Worm (Caenorhabditis elegans) whole organism, L1 larva: ENCODE measurements around the gene Y53F4B.1.

Source experiments
- ceh-8 ChIP-seq: fragments of 200-800 bp; sonication (Bioruptor generic); optimal IDR thresholded peaks from 2 replicates; lab custom pipeline; 2018; ENCODE audit warnings: mild to moderate bottlenecking, missing genetic modification characterization, moderate library complexity, missing compliant biosample characterization
- ces-1 ChIP-seq: fragments of 150-350 bp; optimal IDR thresholded peaks from 2 replicates; lab custom pipeline; 2014; ENCODE audit warnings: missing biosample characterization, missing genetic modification reagents, missing genetic modification characterization
- egl-27 ChIP-seq, 2 experiments: fragments of 150-350 bp in 1 of 2; sonication (generic microtip); optimal IDR thresholded peaks; 3 replicates each; lab custom pipeline; 2017 to 2018; ENCODE audit warnings: missing biosample characterization in 2 of 2, missing genetic modification characterization in 2 of 2, missing genetic modification reagents in 2 of 2
- hlh-4 ChIP-seq: sonication (generic microtip); optimal IDR thresholded peaks from 2 replicates; lab custom pipeline; 2016; ENCODE audit warnings: mild to moderate bottlenecking, missing genetic modification characterization, missing compliant biosample characterization
- jun-1 ChIP-seq: fragments of 150-350 bp; optimal IDR thresholded peaks from 2 replicates; lab custom pipeline; 2014; ENCODE audit warnings: missing biosample characterization, missing genetic modification reagents, missing genetic modification characterization
- lir-3 ChIP-seq: sonication (generic microtip); optimal IDR thresholded peaks from 2 replicates; lab custom pipeline; 2016; ENCODE audit warnings: mild to moderate bottlenecking, missing genetic modification characterization, moderate library complexity, missing compliant biosample characterization; ENCODE audit not compliant: poor library complexity
- nhr-77 ChIP-seq: fragments of 150-350 bp; optimal IDR thresholded peaks from 2 replicates; lab custom pipeline; 2014; ENCODE audit warnings: missing biosample characterization, missing genetic modification characterization

ce11 chrII:14907719-14908118, 50.3 kb downstream of the Y53F4B.1 start:
- TF ChIP-seq egl-27 (tag; optimal IDR thresholded peaks at IDR 0.05; lab: Kevin White, UChicago): no peak
- no peak for TF ChIP-seq jun-1 (tag; lab: Kevin White, UChicago)
- no peak for TF ChIP-seq ces-1 (GFP tag; lab: Kevin White, UChicago)
- no peak for TF ChIP-seq hlh-4 (tag; lab: Kevin White, UChicago)
- TF ChIP-seq ceh-8 (GFP tag; lab: Kevin White, UChicago): no peak
- TF ChIP-seq nhr-77: no peak
- no peak for TF ChIP-seq lir-3 (tag; lab: Kevin White, UChicago)
